Worm (Caenorhabditis elegans) whole organism, young adult: ENCODE results near the gene ptr-19.

ENCODE experiments used
- B0035.1 ChIP-seq: sonication (generic microtip); optimal IDR thresholded peaks from 2 replicates; lab custom pipeline; 2016; ENCODE audit warnings: missing genetic modification characterization, mild to moderate bottlenecking, missing compliant biosample characterization, missing genotype, missing genetic modification reagents
- C06A6.2 ChIP-seq: fragments of 200-800 bp; sonication (Bioruptor generic); conservative IDR thresholded peaks from 2 replicates; pipeline ENCODE4 v1.3.6; 2022; ENCODE audit warnings: missing genetic modification characterization, missing compliant biosample characterization
- D2030.7 ChIP-seq: fragments of 200-800 bp; sonication (Bioruptor generic); IDR thresholded peaks from 2 replicates; pipeline ENCODE4 v1.3.6; 2022; ENCODE audit warnings: missing genetic modification reagents, missing genetic modification characterization, missing compliant biosample characterization
- F10E7.11 ChIP-seq: sonication (generic microtip); optimal IDR thresholded peaks from 2 replicates; lab custom pipeline; 2017; ENCODE audit warnings: mild to moderate bottlenecking, missing genetic modification characterization, moderate library complexity, missing compliant biosample characterization
- F22D6.2 ChIP-seq: sonication (generic microtip); optimal IDR thresholded peaks from 2 replicates; lab custom pipeline; 2016; ENCODE audit warnings: mild to moderate bottlenecking, missing genetic modification characterization, missing compliant biosample characterization
- F23B12.7 ChIP-seq: sonication (generic microtip); optimal IDR thresholded peaks from 2 replicates; lab custom pipeline; 2017; ENCODE audit warnings: missing genetic modification characterization, mild to moderate bottlenecking, missing compliant biosample characterization, antibody characterized with exemption, moderate library complexity; ENCODE audit not compliant: insufficient read depth
- F52B5.7 ChIP-seq: sonication (generic microtip); optimal IDR thresholded peaks from 2 replicates; lab custom pipeline; 2016; ENCODE audit warnings: mild to moderate bottlenecking, missing genetic modification characterization, missing compliant biosample characterization
- F57C9.4 ChIP-seq: sonication (generic microtip); optimal IDR thresholded peaks from 2 replicates; lab custom pipeline; 2017; ENCODE audit warnings: mild to moderate bottlenecking, missing genetic modification characterization, missing compliant biosample characterization
- K11D2.4 ChIP-seq: fragments of 200-800 bp; sonication (Bioruptor generic); IDR thresholded peaks from 2 replicates; pipeline ENCODE4 v1.3.6; 2022; ENCODE audit warnings: missing genetic modification reagents, missing genetic modification characterization, missing compliant biosample characterization
- T07F8.4 ChIP-seq: sonication (generic microtip); optimal IDR thresholded peaks from 2 replicates; lab custom pipeline; 2016; ENCODE audit warnings: mild to moderate bottlenecking, missing genetic modification characterization, moderate library complexity, missing compliant biosample characterization
- Y67H2A.10 ChIP-seq: fragments of 200-800 bp; sonication (Bioruptor generic); conservative IDR thresholded peaks from 2 replicates; pipeline ENCODE4 v1.3.6; 2022; ENCODE audit warnings: missing genetic modification reagents, missing genetic modification characterization, missing compliant biosample characterization
- ama-1 ChIP-seq, 3 experiments: fragments of 150-350 bp in 1 of 3; sonication (generic microtip) in 2 of 3; optimal IDR thresholded peaks; 2 replicates each; lab custom pipeline; 2014 to 2018; ENCODE audit warnings: missing biosample characterization in 2 of 3, missing genetic modification characterization in 2 of 3, missing genetic modification reagents in 2 of 3
- aptf-3 ChIP-seq: fragments of 200-800 bp; sonication (Bioruptor generic); IDR thresholded peaks from 2 replicates; pipeline ENCODE4 v1.3.6; 2022; ENCODE audit warnings: missing genetic modification characterization, missing compliant biosample characterization
- attf-5 ChIP-seq: fragments of 200-800 bp; sonication (Bioruptor generic); optimal IDR thresholded peaks from 2 replicates; lab custom pipeline; 2018; ENCODE audit warnings: mild to moderate bottlenecking, missing genetic modification characterization, missing compliant biosample characterization
- attf-6 ChIP-seq: fragments of 200-800 bp; sonication (Bioruptor generic); IDR thresholded peaks from 2 replicates; pipeline ENCODE4 v1.3.6; 2022; ENCODE audit warnings: missing genetic modification reagents, missing genetic modification characterization, missing compliant biosample characterization
- cebp-1 ChIP-seq, 2 experiments: fragments of 200-800 bp in 1 of 2; sonication (Bioruptor generic) in 1 of 2; sonication (generic microtip) in 1 of 2; IDR thresholded peaks in 1 of 2; optimal IDR thresholded peaks in 1 of 2; 2 replicates each; pipeline versions ENCODE4 v1.3.6 to Lab custom; 2017 to 2022; ENCODE audit warnings: missing compliant biosample characterization in 2 of 2, missing genetic modification characterization in 2 of 2, mild to moderate bottlenecking in 1 of 2, missing genetic modification reagents in 1 of 2, moderate library complexity in 1 of 2
- ceh-40 ChIP-seq: fragments of 200-800 bp; sonication (Bioruptor generic); IDR thresholded peaks from 2 replicates; pipeline ENCODE4 v1.3.6; 2022; ENCODE audit warnings: missing genetic modification characterization, missing compliant biosample characterization
- ceh-58 ChIP-seq: fragments of 200-800 bp; sonication (Bioruptor generic); IDR thresholded peaks from 2 replicates; pipeline ENCODE4 v1.3.6; 2022; ENCODE audit warnings: missing genetic modification characterization, missing compliant biosample characterization
- ceh-91 ChIP-seq: fragments of 200-800 bp; sonication (Bioruptor generic); IDR thresholded peaks from 2 replicates; pipeline ENCODE4 v1.3.6; 2022; ENCODE audit warnings: missing genetic modification reagents, missing genetic modification characterization, missing compliant biosample characterization
- dpff-1 ChIP-seq: sonication (generic microtip); optimal IDR thresholded peaks from 2 replicates; lab custom pipeline; 2017; ENCODE audit warnings: mild to moderate bottlenecking, missing genetic modification characterization, missing compliant biosample characterization
- efl-1 ChIP-seq: fragments of 150-350 bp; optimal IDR thresholded peaks from 2 replicates; lab custom pipeline; 2014; ENCODE audit warnings: missing biosample characterization, missing genetic modification reagents, missing genetic modification characterization
- egrh-3 ChIP-seq: fragments of 200-800 bp; sonication (Bioruptor generic); IDR thresholded peaks from 2 replicates; pipeline ENCODE4 v1.3.6; 2022; ENCODE audit warnings: missing genetic modification reagents, missing genetic modification characterization, missing compliant biosample characterization
- him-1 ChIP-seq: sonication (generic microtip); optimal IDR thresholded peaks from 2 replicates; lab custom pipeline; 2016; ENCODE audit warnings: missing genotype, missing genetic modification reagents, missing genetic modification characterization, missing compliant biosample characterization
- hlh-26 ChIP-seq: fragments of 200-800 bp; sonication (Bioruptor generic); conservative IDR thresholded peaks from 2 replicates; pipeline ENCODE4 v1.3.6; 2022; ENCODE audit warnings: missing genetic modification reagents, missing genetic modification characterization, missing compliant biosample characterization
- hmg-20 ChIP-seq: fragments of 200-800 bp; sonication (Bioruptor generic); IDR thresholded peaks from 2 replicates; pipeline ENCODE4 v1.3.6; 2022; ENCODE audit warnings: missing genetic modification reagents, missing genetic modification characterization, missing compliant biosample characterization
- let-526 ChIP-seq: fragments of 200-800 bp; sonication (Bioruptor generic); IDR thresholded peaks from 2 replicates; pipeline ENCODE4 v1.3.6; 2022; ENCODE audit warnings: missing genetic modification reagents, missing genetic modification characterization, missing compliant biosample characterization
- let-607 ChIP-seq, 2 experiments: fragments of 200-800 bp in 1 of 2; sonication (Bioruptor generic) in 1 of 2; sonication (generic microtip) in 1 of 2; optimal IDR thresholded peaks; 2 replicates each; lab custom pipeline; 2016 to 2018; ENCODE audit warnings: mild to moderate bottlenecking in 2 of 2, missing compliant biosample characterization in 2 of 2, missing genetic modification characterization in 2 of 2, moderate library complexity in 2 of 2, missing genotype in 1 of 2
- lin-40 ChIP-seq: sonication (generic microtip); optimal IDR thresholded peaks from 2 replicates; lab custom pipeline; 2016; ENCODE audit warnings: missing genetic modification characterization, mild to moderate bottlenecking, missing compliant biosample characterization, missing genotype, missing genetic modification reagents
- lsl-1 ChIP-seq: fragments of 200-800 bp; sonication (Bioruptor generic); optimal IDR thresholded peaks from 2 replicates; lab custom pipeline; 2018; ENCODE audit warnings: mild to moderate bottlenecking, missing genetic modification characterization, moderate library complexity, missing compliant biosample characterization
- madf-3 ChIP-seq: fragments of 200-800 bp; sonication (Bioruptor generic); IDR thresholded peaks from 2 replicates; pipeline ENCODE4 v1.3.6; 2022; ENCODE audit warnings: missing genetic modification reagents, missing genetic modification characterization, missing compliant biosample characterization
- madf-6 ChIP-seq: fragments of 200-800 bp; sonication (Bioruptor generic); IDR thresholded peaks from 2 replicates; pipeline ENCODE4 v1.3.6; 2022; ENCODE audit warnings: missing genetic modification reagents, missing genetic modification characterization, missing compliant biosample characterization
- nhr-27 ChIP-seq: fragments of 200-800 bp; sonication (Bioruptor generic); optimal IDR thresholded peaks from 2 replicates; lab custom pipeline; 2018; ENCODE audit warnings: mild to moderate bottlenecking, missing genetic modification characterization, moderate library complexity, missing compliant biosample characterization
- nhr-80 ChIP-seq: sonication (generic microtip); optimal IDR thresholded peaks from 2 replicates; lab custom pipeline; 2016; ENCODE audit warnings: missing genetic modification characterization, missing compliant biosample characterization
- rec-8 ChIP-seq, 2 experiments: sonication (generic microtip); optimal IDR thresholded peaks; 2 replicates each; lab custom pipeline; 2016; ENCODE audit warnings: mild to moderate bottlenecking in 2 of 2, missing genetic modification characterization in 2 of 2, missing genetic modification reagents in 2 of 2, missing genotype in 2 of 2, missing biosample characterization in 1 of 2, missing compliant biosample characterization in 1 of 2, moderate library complexity in 1 of 2
- rpc-1 ChIP-seq, 2 experiments: fragments of 150-350 bp in 1 of 2; sonication (generic microtip) in 1 of 2; optimal IDR thresholded peaks; 2 replicates each; lab custom pipeline; 2014 to 2018; ENCODE audit warnings: missing biosample characterization in 1 of 2, missing genetic modification characterization in 1 of 2, missing genetic modification reagents in 1 of 2, missing genotype in 1 of 2
- snpc-1.3 ChIP-seq: sonication (generic microtip); optimal IDR thresholded peaks from 2 replicates; lab custom pipeline; 2017; ENCODE audit warnings: missing genetic modification characterization, mild to moderate bottlenecking, missing compliant biosample characterization, antibody characterized with exemption, moderate library complexity, missing genotype, missing genetic modification reagents; ENCODE audit not compliant: insufficient read depth
- snpc-3.4 ChIP-seq: sonication (generic microtip); optimal IDR thresholded peaks from 2 replicates; lab custom pipeline; 2017; ENCODE audit warnings: missing genetic modification characterization, mild to moderate bottlenecking, missing compliant biosample characterization, antibody characterized with exemption, moderate library complexity, missing genotype, missing genetic modification reagents
- snpc-4 ChIP-seq, 5 experiments: fragments of 150-350 bp in 1 of 5; sonication (generic microtip) in 4 of 5; optimal IDR thresholded peaks; 2 replicates each; lab custom pipeline; 2014 to 2018; ENCODE audit warnings: missing genetic modification characterization in 5 of 5, missing biosample characterization in 3 of 5, antibody characterized with exemption in 2 of 5, mild to moderate bottlenecking in 2 of 5, missing compliant biosample characterization in 2 of 5, missing genotype in 2 of 5, moderate library complexity in 2 of 5, missing genetic modification reagents in 1 of 5
- somi-1 ChIP-seq: fragments of 200-800 bp; sonication (Bioruptor generic); optimal IDR thresholded peaks from 2 replicates; lab custom pipeline; 2018; ENCODE audit warnings: mild to moderate bottlenecking, missing genetic modification characterization, missing compliant biosample characterization
- sptf-2 ChIP-seq: fragments of 200-800 bp; sonication (Bioruptor generic); optimal IDR thresholded peaks from 2 replicates; lab custom pipeline; 2018; ENCODE audit warnings: mild to moderate bottlenecking, missing genetic modification characterization, missing compliant biosample characterization
- tbx-9 ChIP-seq: sonication (generic microtip); optimal IDR thresholded peaks from 2 replicates; lab custom pipeline; 2016; ENCODE audit warnings: borderline replicate concordance, missing genetic modification characterization, inconsistent platforms, missing compliant biosample characterization
- zfh-2 ChIP-seq: fragments of 200-800 bp; sonication (Bioruptor generic); conservative IDR thresholded peaks from 2 replicates; pipeline ENCODE4 v1.3.6; 2022; ENCODE audit warnings: missing genetic modification reagents, missing genetic modification characterization, missing compliant biosample characterization
- ztf-25 ChIP-seq: fragments of 200-800 bp; sonication (Bioruptor generic); IDR thresholded peaks from 2 replicates; pipeline ENCODE4 v1.3.6; 2022; ENCODE audit warnings: missing genetic modification reagents, missing genetic modification characterization, missing compliant biosample characterization

Gene ptr-19

DNA sequence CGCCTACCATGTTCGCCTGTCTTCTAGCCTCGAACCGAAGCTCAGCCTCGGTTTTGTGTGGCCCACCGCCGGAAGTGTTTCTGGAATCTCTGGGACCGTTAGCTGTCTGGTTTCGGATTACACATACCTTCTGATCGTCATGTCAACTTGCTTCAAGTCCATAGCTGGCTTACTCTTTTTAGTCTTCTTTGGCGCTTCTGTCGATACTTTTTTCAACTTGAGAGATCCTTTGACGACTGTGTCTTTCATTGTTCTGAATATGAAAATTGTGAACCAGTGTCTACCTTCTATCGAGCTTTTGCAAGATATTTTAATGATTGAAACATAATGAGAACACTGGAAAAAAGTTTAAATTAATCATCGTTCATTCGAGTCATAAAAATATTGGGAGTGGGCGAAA lies 41.1 kb upstream of the ptr-19 start, which contains the start of gene K01G5.8 (continued):
- TF ChIP-seq D2030.7 (GFP tag; lab: Robert Waterston, UW) = peak; percentile 50; the same call in 1 of the 2 replicates
- TF ChIP-seq efl-1 (GFP tag; lab: Kevin White, UChicago) = peak; percentile 20
- TF ChIP-seq madf-6 = peak; percentile 67
- TF ChIP-seq aptf-3 (GFP tag; lab: Robert Waterston, UW) = no peak
- no peak for TF ChIP-seq snpc-3.4 (tag; lab: Kevin White, UChicago)

DNA sequence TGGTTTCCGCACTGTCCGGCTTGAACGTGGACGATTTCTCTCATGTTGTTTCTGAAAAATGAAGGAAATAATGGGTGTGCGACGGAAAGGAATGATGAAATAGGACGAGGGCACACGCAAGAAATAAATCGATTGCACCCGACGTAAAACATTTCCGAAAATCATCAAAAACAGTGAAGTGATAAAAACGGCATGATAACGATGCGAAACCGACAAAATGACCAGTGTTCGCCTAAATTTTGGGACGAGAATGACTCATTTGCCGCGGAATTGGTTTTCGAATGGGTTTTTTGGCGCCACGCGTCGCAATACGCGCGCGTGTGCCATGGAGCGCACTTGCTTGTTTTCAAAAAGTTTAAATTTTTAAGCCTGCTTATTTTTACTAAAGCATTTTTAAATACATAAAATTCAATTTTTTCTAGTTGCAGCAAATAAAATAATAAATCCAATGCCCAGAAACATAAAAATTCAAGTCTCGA lies 39.2 kb upstream of the ptr-19 start, which contains the start of the genes tbb-1 and rib-2:
Gene tbb-1, minus strand, starts transcription at position 51 of the 479 bp plus-strand sequence.
Gene rib-2, plus strand, starts transcription at position 429 of the 479 bp plus-strand sequence.
- peak; percentile 94 for TF ChIP-seq Y67H2A.10 (GFP tag; lab: Robert Waterston, UW)
- TF ChIP-seq somi-1 (GFP tag; lab: Kevin White, UChicago) = no peak
- no peak for TF ChIP-seq dpff-1 (tag; lab: Kevin White, UChicago)
- peak; percentile 44; the same call in 1 of the 2 replicates for TF ChIP-seq zfh-2 (GFP tag; lab: Robert Waterston, UW)
- TF ChIP-seq ceh-58 (GFP tag; lab: Robert Waterston, UW) = no peak
- peak; percentile 97 for TF ChIP-seq let-607 (tag; optimal IDR thresholded peaks at IDR 0.05; lab: Kevin White, UChicago)
- TF ChIP-seq attf-6 (GFP tag; lab: Robert Waterston, UW) = peak; percentile 87
- peak; percentile 68 for TF ChIP-seq snpc-1.3
- TF ChIP-seq hlh-26 (GFP tag; lab: Robert Waterston, UW) = no peak
- peak; percentile 99 for TF ChIP-seq nhr-80 (tag; lab: Kevin White, UChicago)
- TF ChIP-seq hmg-20 (GFP tag; lab: Robert Waterston, UW) = peak; percentile 57; the same call in 1 of the 2 replicates
- TF ChIP-seq lin-40 = peak; percentile 68
- no peak for TF ChIP-seq rpc-1 (optimal IDR thresholded peaks at IDR 0.05; lab: Kevin White, UChicago)
- TF ChIP-seq rpc-1 (tag; optimal IDR thresholded peaks at IDR 0.05; lab: Kevin White, UChicago) = no peak
- TF ChIP-seq F57C9.4 (tag; lab: Kevin White, UChicago) = no peak
- no peak for TF ChIP-seq F10E7.11 (tag; lab: Kevin White, UChicago)
- peak; percentile 3 for TF ChIP-seq sptf-2 (GFP tag; lab: Kevin White, UChicago)
- TF ChIP-seq snpc-4 (GFP tag; optimal IDR thresholded peaks at IDR 0.05; lab: Kevin White, UChicago) = peak; percentile 36
- TF ChIP-seq snpc-4 (tag; optimal IDR thresholded peaks at IDR 0.05; lab: Kevin White, UChicago) = peak; percentile 62 to 86 (median 79)
- TF ChIP-seq B0035.1 (tag; lab: Kevin White, UChicago) = peak; percentile 17
- TF ChIP-seq F23B12.7 = peak; percentile 93
- peak; percentile 89 for TF ChIP-seq let-526 (GFP tag; lab: Robert Waterston, UW)
- no peak for TF ChIP-seq ama-1 (optimal IDR thresholded peaks at IDR 0.05; lab: Kevin White, UChicago)
- no peak for TF ChIP-seq ama-1 (GFP tag; optimal IDR thresholded peaks at IDR 0.05; lab: Kevin White, UChicago)
- no peak for TF ChIP-seq T07F8.4 (tag; lab: Kevin White, UChicago)
- TF ChIP-seq him-1 (tag; lab: Kevin White, UChicago) = peak; percentile 65
- no peak for TF ChIP-seq ceh-40 (GFP tag; lab: Robert Waterston, UW)
- peak; percentile 97 for TF ChIP-seq madf-3 (GFP tag; lab: Robert Waterston, UW)
- peak; percentile 72 for TF ChIP-seq K11D2.4 (GFP tag; lab: Robert Waterston, UW)
- peak; percentile 100 for TF ChIP-seq ceh-91 (GFP tag; lab: Robert Waterston, UW)
- peak; percentile 46; the same call in 1 of the 2 replicates for TF ChIP-seq egrh-3 (GFP tag; lab: Robert Waterston, UW)
- TF ChIP-seq nhr-27 = no peak
- TF ChIP-seq F22D6.2 (tag; lab: Kevin White, UChicago) = no peak
- TF ChIP-seq ztf-25 (GFP tag; lab: Robert Waterston, UW) = peak; percentile 91
- TF ChIP-seq F52B5.7 = peak; percentile 44
- peak; percentile 47; the same call in 1 of the 2 replicates for TF ChIP-seq C06A6.2
- peak; percentile 99 for TF ChIP-seq attf-5
- TF ChIP-seq lsl-1 = peak; percentile 92
- TF ChIP-seq aptf-3 (GFP tag; lab: Robert Waterston, UW) = peak; percentile 87; the same call in 1 of the 2 replicates
- TF ChIP-seq cebp-1 (GFP tag; IDR thresholded peaks at IDR 0.05; lab: Robert Waterston, UW) = peak; percentile 85
- peak; percentile 93 for TF ChIP-seq cebp-1 (tag; optimal IDR thresholded peaks at IDR 0.05; lab: Kevin White, UChicago)
- TF ChIP-seq tbx-9 = no peak
- no peak for TF ChIP-seq rec-8 (tag; optimal IDR thresholded peaks at IDR 0.05; lab: Kevin White, UChicago)
